Fruit fly (Drosophila melanogaster) whole organism, prepupa: ENCODE measurements around the gene SK.
A peak's percentile ranks its signal among the peaks of the same experiment; 100 is the strongest.

Source experiments
- CG10631 ChIP-seq: fragments of 200-800 bp; sonication (Bioruptor generic); optimal IDR thresholded peaks from 2 replicates; lab custom pipeline; 2016; ENCODE audit warnings: missing biosample characterization, missing genetic modification characterization
- CG10669 ChIP-seq: fragments of 200-800 bp; sonication (Bioruptor generic); optimal IDR thresholded peaks from 3 replicates; lab custom pipeline; 2018; ENCODE audit warnings: missing biosample characterization, mild to moderate bottlenecking, missing genetic modification characterization, moderate library complexity
- CG11294 ChIP-seq: fragments of 200-800 bp; sonication (Bioruptor generic); IDR thresholded peaks from 2 replicates; pipeline ENCODE4 v1.3.6; 2022; ENCODE audit warnings: missing biosample characterization, missing genetic modification characterization
- CG11762 ChIP-seq: fragments of 200-800 bp; sonication (Bioruptor generic); optimal IDR thresholded peaks from 3 replicates; lab custom pipeline; 2016; ENCODE audit warnings: missing biosample characterization, missing genetic modification characterization; ENCODE audit not compliant: insufficient read depth
- CG11902 ChIP-seq: fragments of 200-800 bp; sonication (Bioruptor generic); optimal IDR thresholded peaks from 3 replicates; lab custom pipeline; 2016; ENCODE audit warnings: missing biosample characterization, missing genetic modification characterization
- CG15336 ChIP-seq: fragments of 200-800 bp; sonication (Bioruptor generic); IDR thresholded peaks from 2 replicates; pipeline ENCODE4 v1.3.6; 2022; ENCODE audit warnings: missing biosample characterization, missing genetic modification characterization
- CG1621 ChIP-seq: fragments of 200-800 bp; sonication (Bioruptor generic); optimal IDR thresholded peaks from 3 replicates; lab custom pipeline; 2018; ENCODE audit warnings: missing biosample characterization, mild to moderate bottlenecking, missing genetic modification characterization
- CG31627 ChIP-seq: fragments of 200-800 bp; sonication (Bioruptor generic); optimal IDR thresholded peaks from 3 replicates; lab custom pipeline; 2016; ENCODE audit warnings: missing biosample characterization, missing genetic modification characterization
- CG32006 ChIP-seq: fragments of 200-800 bp; sonication (Bioruptor generic); optimal IDR thresholded peaks from 3 replicates; lab custom pipeline; 2017; ENCODE audit warnings: missing biosample characterization, mild to moderate bottlenecking, missing genetic modification characterization
- CG34406 ChIP-seq: fragments of 200-800 bp; sonication (Bioruptor generic); optimal IDR thresholded peaks from 3 replicates; lab custom pipeline; 2016; ENCODE audit warnings: missing biosample characterization, missing genetic modification characterization
- CG3919 ChIP-seq: fragments of 200-800 bp; sonication (Bioruptor generic); optimal IDR thresholded peaks from 3 replicates; lab custom pipeline; 2016; ENCODE audit warnings: missing biosample characterization, missing genetic modification characterization
- CG4318 ChIP-seq: fragments of 200-800 bp; sonication (Bioruptor generic); optimal IDR thresholded peaks from 3 replicates; lab custom pipeline; 2017; ENCODE audit warnings: missing biosample characterization, mild to moderate bottlenecking, missing genetic modification characterization
- CG6163 ChIP-seq: fragments of 200-800 bp; sonication (Bioruptor generic); IDR thresholded peaks from 3 replicates; pipeline ENCODE4 v1.3.6; 2022; ENCODE audit warnings: missing biosample characterization, missing genetic modification characterization
- CG6276 ChIP-seq: fragments of 200-800 bp; sonication (Bioruptor generic); optimal IDR thresholded peaks from 2 replicates; lab custom pipeline; 2017; ENCODE audit warnings: missing biosample characterization, mild to moderate bottlenecking, missing genetic modification characterization
- CG6808 ChIP-seq: fragments of 200-800 bp; sonication (Bioruptor generic); optimal IDR thresholded peaks from 3 replicates; lab custom pipeline; 2017; ENCODE audit warnings: missing biosample characterization, missing genetic modification characterization, mild to moderate bottlenecking, moderate library complexity, missing genetic modification reagents
- CG7368 ChIP-seq: fragments of 200-800 bp; sonication (Bioruptor generic); optimal IDR thresholded peaks from 3 replicates; lab custom pipeline; 2016; ENCODE audit warnings: missing biosample characterization, missing genetic modification characterization
- CG9139 ChIP-seq: fragments of 200-800 bp; sonication (Bioruptor generic); optimal IDR thresholded peaks from 3 replicates; lab custom pipeline; 2017; ENCODE audit warnings: missing biosample characterization, mild to moderate bottlenecking, missing genetic modification characterization
- Eip78C ChIP-seq: fragments of 200-800 bp; sonication (Bioruptor generic); peaks from one replicate; lab custom pipeline; 2016; ENCODE audit warnings: missing biosample characterization, missing genetic modification characterization
- Ets96B ChIP-seq: fragments of 200-800 bp; optimal IDR thresholded peaks from 2 replicates; lab custom pipeline; 2019; ENCODE audit warnings: missing biosample characterization, mild to moderate bottlenecking, missing genetic modification characterization, moderate library complexity
- Gug ChIP-seq: fragments of 200-800 bp; sonication (Bioruptor generic); IDR thresholded peaks from 2 replicates; pipeline ENCODE4 v1.3.6; 2022; ENCODE audit warnings: missing biosample characterization, missing genetic modification characterization
- Hr38 ChIP-seq: sonication (Bioruptor generic); optimal IDR thresholded peaks from 2 replicates; lab custom pipeline; 2016; ENCODE audit warnings: missing biosample characterization, missing genetic modification characterization
- Hr39 ChIP-seq: fragments of 200-800 bp; sonication (Bioruptor generic); optimal IDR thresholded peaks from 2 replicates; lab custom pipeline; 2016; ENCODE audit warnings: missing biosample characterization, missing genetic modification characterization
- Hr4 ChIP-seq: fragments of 200-800 bp; sonication (Bioruptor generic); optimal IDR thresholded peaks from 3 replicates; lab custom pipeline; 2016; ENCODE audit warnings: missing biosample characterization, missing genetic modification characterization
- OdsH ChIP-seq: fragments of 200-800 bp; sonication (Bioruptor generic); optimal IDR thresholded peaks from 3 replicates; lab custom pipeline; 2016; ENCODE audit warnings: missing biosample characterization, missing genetic modification characterization
- Smox ChIP-seq: fragments of 200-800 bp; sonication (Bioruptor generic); optimal IDR thresholded peaks from 3 replicates; lab custom pipeline; 2016; ENCODE audit warnings: missing biosample characterization, missing genetic modification characterization
- Sox102F ChIP-seq: fragments of 200-800 bp; sonication (Bioruptor generic); optimal IDR thresholded peaks from 2 replicates; lab custom pipeline; 2016; ENCODE audit warnings: missing biosample characterization, mild to moderate bottlenecking, missing genetic modification characterization
- Sox14 ChIP-seq: fragments of 200-800 bp; sonication (Bioruptor generic); optimal IDR thresholded peaks from 3 replicates; lab custom pipeline; 2016; ENCODE audit warnings: missing biosample characterization, missing genetic modification characterization
- Sox15 ChIP-seq: fragments of 200-800 bp; sonication (Bioruptor generic); optimal IDR thresholded peaks from 3 replicates; lab custom pipeline; 2016; ENCODE audit warnings: missing biosample characterization, missing genetic modification characterization
- achi ChIP-seq: fragments of 200-800 bp; sonication (Bioruptor generic); optimal IDR thresholded peaks from 3 replicates; lab custom pipeline; 2016; ENCODE audit warnings: missing biosample characterization, missing genetic modification characterization
- acj6 ChIP-seq: fragments of 200-800 bp; sonication (Bioruptor generic); optimal IDR thresholded peaks from 3 replicates; lab custom pipeline; 2016; ENCODE audit warnings: missing biosample characterization, missing genetic modification characterization
- dac ChIP-seq: fragments of 200-800 bp; sonication (Bioruptor generic); optimal IDR thresholded peaks from 2 replicates; lab custom pipeline; 2017; ENCODE audit warnings: missing biosample characterization, mild to moderate bottlenecking, missing genetic modification characterization
- esn ChIP-seq: fragments of 200-800 bp; sonication (Bioruptor generic); optimal IDR thresholded peaks from 2 replicates; lab custom pipeline; 2016; ENCODE audit warnings: missing biosample characterization, mild to moderate bottlenecking, missing genetic modification characterization, moderate library complexity
- fd59A ChIP-seq: fragments of 200-800 bp; sonication (Bioruptor generic); optimal IDR thresholded peaks from 2 replicates; lab custom pipeline; 2017; ENCODE audit warnings: missing biosample characterization, mild to moderate bottlenecking, missing genetic modification characterization, missing genetic modification reagents
- fkh ChIP-seq: fragments of 200-800 bp; sonication (Bioruptor generic); optimal IDR thresholded peaks from 3 replicates; lab custom pipeline; 2017; ENCODE audit warnings: missing biosample characterization, mild to moderate bottlenecking, missing genetic modification characterization, moderate library complexity
- lz ChIP-seq: fragments of 200-800 bp; sonication (Bioruptor generic); optimal IDR thresholded peaks from 3 replicates; lab custom pipeline; 2016; ENCODE audit warnings: missing biosample characterization, missing genetic modification characterization
- salr ChIP-seq, 2 experiments: fragments of 200-800 bp; sonication (Bioruptor generic); optimal IDR thresholded peaks; 3 replicates each; lab custom pipeline; 2016 to 2018; ENCODE audit warnings: missing biosample characterization in 2 of 2, missing genetic modification characterization in 2 of 2, mild to moderate bottlenecking in 1 of 2
- ss ChIP-seq, 2 experiments: fragments of 200-800 bp; sonication (Bioruptor generic); optimal IDR thresholded peaks; 2 replicates in 1 of 2; 3 replicates in 1 of 2; lab custom pipeline; 2017 to 2018; ENCODE audit warnings: mild to moderate bottlenecking in 2 of 2, missing biosample characterization in 2 of 2, missing genetic modification characterization in 2 of 2, moderate library complexity in 1 of 2
- svp ChIP-seq: fragments of 200-800 bp; sonication (Bioruptor generic); peaks from one replicate; lab custom pipeline; 2016; ENCODE audit warnings: missing biosample characterization, missing genetic modification characterization
- vri ChIP-seq: fragments of 200-800 bp; sonication (Bioruptor generic); optimal IDR thresholded peaks from 3 replicates; lab custom pipeline; 2016; ENCODE audit warnings: missing biosample characterization, mild to moderate bottlenecking, missing genetic modification characterization

SK gene

DNA sequence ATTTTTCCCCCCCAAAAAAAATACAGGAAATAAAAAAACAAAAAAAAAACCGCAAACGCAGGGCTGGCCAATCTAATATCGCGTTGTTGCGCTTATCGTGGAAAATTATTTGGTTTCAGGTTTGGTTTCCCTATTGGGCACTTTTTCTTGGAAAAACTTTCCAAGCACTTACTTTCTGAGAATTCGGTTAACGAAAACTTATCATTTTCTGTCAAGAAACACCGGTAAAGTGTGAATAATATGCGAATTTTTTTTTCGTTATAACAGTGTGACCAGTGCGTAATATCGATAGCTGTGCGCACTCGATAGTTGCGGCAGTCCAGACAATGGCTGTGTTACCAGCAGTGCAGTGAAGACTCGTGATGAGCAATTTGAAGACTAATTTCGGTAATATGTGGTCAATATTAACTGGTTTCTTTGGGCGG, 17.6 kb upstream of the SK start, which contains the start of gene Rnp4F (continued):
- TF ChIP-seq Sox102F (GFP tag; lab: Kevin White, UChicago) (no peak), salr (GFP tag; optimal IDR thresholded peaks at IDR 0.05; lab: Kevin White, UChicago) (peak; percentile 24 to 67), Hr4 (GFP tag; lab: Kevin White, UChicago) (no peak), CG34406 (GFP tag; lab: Kevin White, UChicago) (peak; percentile 55), Smox (GFP tag; lab: Kevin White, UChicago) (no peak), CG15336 (GFP tag; lab: Robert Waterston, UW) (peak; percentile 61; the same call in 1 of the 2 replicates), CG11294 (peak; percentile 31; the same call in 1 of the 2 replicates), ss (GFP tag; optimal IDR thresholded peaks at IDR 0.05; lab: Kevin White, UChicago) (peak in 1 of 2 experiments; percentile 59), Ets96B (tag; lab: Kevin White, UChicago) (no peak), CG4318 (GFP tag; lab: Kevin White, UChicago) (no peak), CG11902 (GFP tag; lab: Kevin White, UChicago) (peak; percentile 73), CG11762 (GFP tag; lab: Kevin White, UChicago) (peak; percentile 37), CG6808 (GFP tag; lab: Kevin White, UChicago) (no peak), Eip78C (GFP tag; lab: Kevin White, UChicago) (peak; percentile 85), fkh (GFP tag; lab: Kevin White, UChicago) (no peak), CG3919 (GFP tag; lab: Kevin White, UChicago) (peak; percentile 60), vri (GFP tag; lab: Kevin White, UChicago) (no peak), CG31627 (GFP tag; lab: Kevin White, UChicago) (peak; percentile 83), CG7368 (GFP tag; lab: Kevin White, UChicago) (peak; percentile 23), CG10669 (GFP tag; lab: Kevin White, UChicago) (peak; percentile 52), CG9139 (GFP tag; lab: Kevin White, UChicago) (no peak), Gug (GFP tag; lab: Robert Waterston, UW) (peak; percentile 70), CG10631 (GFP tag; lab: Kevin White, UChicago) (peak; percentile 74), CG6163 (no peak; the same call in 1 of the 3 replicates), OdsH (GFP tag; lab: Kevin White, UChicago) (peak; percentile 77), lz (GFP tag; lab: Kevin White, UChicago) (peak; percentile 80), Sox14 (GFP tag; lab: Kevin White, UChicago) (peak; percentile 76), CG32006 (GFP tag; lab: Kevin White, UChicago) (peak; percentile 75), acj6 (GFP tag; lab: Kevin White, UChicago) (peak; percentile 76), Sox15 (peak; percentile 62), svp (GFP tag; lab: Kevin White, UChicago) (no peak), CG1621 (peak; percentile 39)

DNA sequence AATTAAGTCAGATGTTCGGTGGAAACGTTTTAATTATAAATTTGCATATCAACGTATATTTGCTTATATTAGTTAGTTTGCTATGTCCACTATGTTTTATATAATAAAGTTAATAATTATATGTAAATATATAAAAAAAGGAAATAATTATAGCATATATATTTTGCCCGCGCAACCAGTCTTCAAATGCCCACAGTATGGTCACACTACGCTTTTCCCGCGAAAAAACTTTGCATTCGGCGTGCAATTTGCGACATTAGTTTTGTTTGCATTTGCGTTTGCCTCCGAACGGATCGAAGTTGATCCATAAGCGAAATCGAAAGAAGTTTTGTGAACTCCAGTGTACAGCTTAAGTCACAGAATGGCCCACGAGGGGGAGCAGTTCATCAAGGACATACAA, 16.4 kb upstream of the SK start, which contains the start of gene Mcm3:
Gene Mcm3, plus strand, starts transcription at position 220 of the 400 bp plus-strand sequence.
- TF ChIP-seq esn (GFP tag; lab: Kevin White, UChicago) (no peak), Hr39 (no peak), Sox14 (GFP tag; lab: Kevin White, UChicago) (no peak), achi (GFP tag; lab: Kevin White, UChicago) (no peak), CG15336 (GFP tag; lab: Robert Waterston, UW) (no peak), CG6276 (GFP tag; lab: Kevin White, UChicago) (no peak), dac (GFP tag; lab: Kevin White, UChicago) (no peak), fd59A (GFP tag; lab: Kevin White, UChicago) (no peak), Hr38 (GFP tag; lab: Kevin White, UChicago) (no peak), salr (GFP tag; optimal IDR thresholded peaks at IDR 0.05; lab: Kevin White, UChicago) (no peak)
- TF ChIP-seq, all 60 proteins: peak for 0
